Worm (Caenorhabditis elegans) whole organism, young adult: ENCODE measurements around the gene nrf-5.
A peak's percentile ranks its signal among the peaks of the same experiment; 100 is the strongest.

ENCODE experiments used
- B0261.1 ChIP-seq: sonication (generic microtip); optimal IDR thresholded peaks from 2 replicates; lab custom pipeline; 2016; ENCODE audit warnings: mild to moderate bottlenecking, missing genetic modification characterization, moderate library complexity, missing compliant biosample characterization
- C17E4.6 ChIP-seq: fragments of 200-800 bp; sonication (Bioruptor generic); IDR thresholded peaks from 2 replicates; pipeline ENCODE4 v1.3.6; 2022; ENCODE audit warnings: missing genetic modification reagents, missing genetic modification characterization, missing compliant biosample characterization
- F22D6.2 ChIP-seq: sonication (generic microtip); optimal IDR thresholded peaks from 2 replicates; lab custom pipeline; 2016; ENCODE audit warnings: mild to moderate bottlenecking, missing genetic modification characterization, missing compliant biosample characterization
- F23B12.7 ChIP-seq: sonication (generic microtip); optimal IDR thresholded peaks from 2 replicates; lab custom pipeline; 2017; ENCODE audit warnings: missing genetic modification characterization, mild to moderate bottlenecking, missing compliant biosample characterization, antibody characterized with exemption, moderate library complexity; ENCODE audit not compliant: insufficient read depth
- K11D2.4 ChIP-seq: fragments of 200-800 bp; sonication (Bioruptor generic); IDR thresholded peaks from 2 replicates; pipeline ENCODE4 v1.3.6; 2022; ENCODE audit warnings: missing genetic modification reagents, missing genetic modification characterization, missing compliant biosample characterization
- K12H6.12 ChIP-seq: fragments of 200-800 bp; sonication (Bioruptor generic); optimal IDR thresholded peaks from 2 replicates; lab custom pipeline; 2018; ENCODE audit warnings: mild to moderate bottlenecking, missing genetic modification characterization, missing compliant biosample characterization
- T26A5.8 ChIP-seq: sonication (generic microtip); optimal IDR thresholded peaks from 2 replicates; lab custom pipeline; 2016; ENCODE audit warnings: missing genetic modification characterization, missing compliant biosample characterization
- ZK185.1 ChIP-seq: sonication (generic microtip); optimal IDR thresholded peaks from 2 replicates; lab custom pipeline; 2016; ENCODE audit warnings: mild to moderate bottlenecking, missing genetic modification characterization, missing compliant biosample characterization; ENCODE audit not compliant: poor library complexity, severe bottlenecking
- akir-1 ChIP-seq: fragments of 200-800 bp; sonication (Bioruptor generic); optimal IDR thresholded peaks from 2 replicates; lab custom pipeline; 2018; ENCODE audit warnings: mild to moderate bottlenecking, missing genetic modification characterization, moderate library complexity, missing compliant biosample characterization
- attf-3 ChIP-seq: fragments of 200-800 bp; sonication (Bioruptor generic); conservative IDR thresholded peaks from 2 replicates; pipeline ENCODE4 v1.3.6; 2022; ENCODE audit warnings: missing genetic modification reagents, missing genetic modification characterization, missing compliant biosample characterization
- attf-5 ChIP-seq: fragments of 200-800 bp; sonication (Bioruptor generic); optimal IDR thresholded peaks from 2 replicates; lab custom pipeline; 2018; ENCODE audit warnings: mild to moderate bottlenecking, missing genetic modification characterization, missing compliant biosample characterization
- bed-1 ChIP-seq: fragments of 200-800 bp; sonication (Bioruptor generic); IDR thresholded peaks from 2 replicates; pipeline ENCODE4 v1.3.6; 2022; ENCODE audit warnings: missing genetic modification reagents, missing genetic modification characterization, missing compliant biosample characterization
- bed-2 ChIP-seq: fragments of 200-800 bp; sonication (Bioruptor generic); IDR thresholded peaks from 2 replicates; pipeline ENCODE4 v1.3.6; 2022; ENCODE audit warnings: missing genetic modification reagents, missing genetic modification characterization, missing compliant biosample characterization
- ceh-58 ChIP-seq: fragments of 200-800 bp; sonication (Bioruptor generic); IDR thresholded peaks from 2 replicates; pipeline ENCODE4 v1.3.6; 2022; ENCODE audit warnings: missing genetic modification characterization, missing compliant biosample characterization
- die-1 ChIP-seq: sonication (generic microtip); optimal IDR thresholded peaks from 2 replicates; lab custom pipeline; 2016; ENCODE audit warnings: missing genotype, mild to moderate bottlenecking, missing genetic modification characterization, missing compliant biosample characterization
- dpl-1 ChIP-seq: fragments of 150-350 bp; optimal IDR thresholded peaks from 2 replicates; lab custom pipeline; 2014; ENCODE audit warnings: missing biosample characterization, missing genetic modification reagents, missing genetic modification characterization
- efl-1 ChIP-seq: fragments of 150-350 bp; optimal IDR thresholded peaks from 2 replicates; lab custom pipeline; 2014; ENCODE audit warnings: missing biosample characterization, missing genetic modification reagents, missing genetic modification characterization
- egl-18 ChIP-seq: fragments of 200-800 bp; sonication (Bioruptor generic); IDR thresholded peaks from 2 replicates; pipeline ENCODE4 v1.3.6; 2022; ENCODE audit warnings: missing genetic modification reagents, missing genetic modification characterization, missing compliant biosample characterization
- hsf-1 ChIP-seq: fragments of 200-800 bp; sonication (Bioruptor generic); IDR thresholded peaks from 2 replicates; pipeline ENCODE4 v1.3.6; 2022; ENCODE audit warnings: missing genetic modification reagents, missing genetic modification characterization, missing compliant biosample characterization
- let-607 ChIP-seq, 2 experiments: fragments of 200-800 bp in 1 of 2; sonication (Bioruptor generic) in 1 of 2; sonication (generic microtip) in 1 of 2; optimal IDR thresholded peaks; 2 replicates each; lab custom pipeline; 2016 to 2018; ENCODE audit warnings: mild to moderate bottlenecking in 2 of 2, missing compliant biosample characterization in 2 of 2, missing genetic modification characterization in 2 of 2, moderate library complexity in 2 of 2, missing genotype in 1 of 2
- lin-35 ChIP-seq, 3 experiments: fragments of 150-350 bp in 2 of 3; sonication (generic microtip) in 1 of 3; optimal IDR thresholded peaks; 2 replicates each; lab custom pipeline; 2014 to 2018; ENCODE audit warnings: missing biosample characterization in 3 of 3, missing genetic modification characterization in 3 of 3, missing genetic modification reagents in 3 of 3
- lsl-1 ChIP-seq: fragments of 200-800 bp; sonication (Bioruptor generic); optimal IDR thresholded peaks from 2 replicates; lab custom pipeline; 2018; ENCODE audit warnings: mild to moderate bottlenecking, missing genetic modification characterization, moderate library complexity, missing compliant biosample characterization
- madf-6 ChIP-seq: fragments of 200-800 bp; sonication (Bioruptor generic); IDR thresholded peaks from 2 replicates; pipeline ENCODE4 v1.3.6; 2022; ENCODE audit warnings: missing genetic modification reagents, missing genetic modification characterization, missing compliant biosample characterization
- madf-8 ChIP-seq: fragments of 200-800 bp; sonication (Bioruptor generic); conservative IDR thresholded peaks from 2 replicates; pipeline ENCODE4 v1.3.6; 2022; ENCODE audit warnings: missing genetic modification reagents, missing genetic modification characterization, missing compliant biosample characterization
- mcd-1 ChIP-seq: fragments of 200-800 bp; sonication (Bioruptor generic); IDR thresholded peaks from 2 replicates; pipeline ENCODE4 v1.3.6; 2022; ENCODE audit warnings: missing genetic modification reagents, missing genetic modification characterization, missing compliant biosample characterization
- nhr-80 ChIP-seq: sonication (generic microtip); optimal IDR thresholded peaks from 2 replicates; lab custom pipeline; 2016; ENCODE audit warnings: missing genetic modification characterization, missing compliant biosample characterization
- rcor-1 ChIP-seq: fragments of 200-800 bp; sonication (Bioruptor generic); IDR thresholded peaks from 2 replicates; pipeline ENCODE4 v1.3.6; 2022; ENCODE audit warnings: missing genetic modification reagents, missing genetic modification characterization, missing compliant biosample characterization
- sea-2 ChIP-seq: fragments of 200-800 bp; sonication (Bioruptor generic); IDR thresholded peaks from 2 replicates; pipeline ENCODE4 v1.3.6; 2022; ENCODE audit warnings: missing genetic modification characterization, missing compliant biosample characterization
- snpc-1.1 ChIP-seq: sonication (generic microtip); optimal IDR thresholded peaks from 2 replicates; lab custom pipeline; 2017; ENCODE audit warnings: missing genetic modification characterization, mild to moderate bottlenecking, missing compliant biosample characterization, antibody characterized with exemption, moderate library complexity, missing genotype, missing genetic modification reagents; ENCODE audit not compliant: insufficient read depth
- snpc-1.3 ChIP-seq: sonication (generic microtip); optimal IDR thresholded peaks from 2 replicates; lab custom pipeline; 2017; ENCODE audit warnings: missing genetic modification characterization, mild to moderate bottlenecking, missing compliant biosample characterization, antibody characterized with exemption, moderate library complexity, missing genotype, missing genetic modification reagents; ENCODE audit not compliant: insufficient read depth
- snpc-3.4 ChIP-seq: sonication (generic microtip); optimal IDR thresholded peaks from 2 replicates; lab custom pipeline; 2017; ENCODE audit warnings: missing genetic modification characterization, mild to moderate bottlenecking, missing compliant biosample characterization, antibody characterized with exemption, moderate library complexity, missing genotype, missing genetic modification reagents
- snpc-4 ChIP-seq, 5 experiments: fragments of 150-350 bp in 1 of 5; sonication (generic microtip) in 4 of 5; optimal IDR thresholded peaks; 2 replicates each; lab custom pipeline; 2014 to 2018; ENCODE audit warnings: missing genetic modification characterization in 5 of 5, missing biosample characterization in 3 of 5, antibody characterized with exemption in 2 of 5, mild to moderate bottlenecking in 2 of 5, missing compliant biosample characterization in 2 of 5, missing genotype in 2 of 5, moderate library complexity in 2 of 5, missing genetic modification reagents in 1 of 5
- sptf-2 ChIP-seq: fragments of 200-800 bp; sonication (Bioruptor generic); optimal IDR thresholded peaks from 2 replicates; lab custom pipeline; 2018; ENCODE audit warnings: mild to moderate bottlenecking, missing genetic modification characterization, missing compliant biosample characterization
- tbx-9 ChIP-seq: sonication (generic microtip); optimal IDR thresholded peaks from 2 replicates; lab custom pipeline; 2016; ENCODE audit warnings: borderline replicate concordance, missing genetic modification characterization, inconsistent platforms, missing compliant biosample characterization
- unc-130 ChIP-seq: sonication (generic microtip); optimal IDR thresholded peaks from 2 replicates; lab custom pipeline; 2016; ENCODE audit warnings: missing genetic modification reagents, missing genetic modification characterization, missing compliant biosample characterization
- ztf-18 ChIP-seq: sonication (generic microtip); optimal IDR thresholded peaks from 2 replicates; lab custom pipeline; 2016; ENCODE audit warnings: missing genotype, mild to moderate bottlenecking, missing genetic modification characterization, missing compliant biosample characterization
- ztf-26 ChIP-seq: sonication (generic microtip); optimal IDR thresholded peaks from 2 replicates; lab custom pipeline; 2017; ENCODE audit warnings: missing genetic modification characterization, missing compliant biosample characterization
- ztf-28 ChIP-seq: fragments of 200-800 bp; sonication (Bioruptor generic); IDR thresholded peaks from 2 replicates; pipeline ENCODE4 v1.3.6; 2022; ENCODE audit warnings: missing genetic modification reagents, missing genetic modification characterization, missing compliant biosample characterization

nrf-5 gene

ce11 chrV:13812330-13812729 is 15.7 kb upstream of the nrf-5 start (continued):
- TF ChIP-seq akir-1 (GFP tag; lab: Kevin White, UChicago), result no peak

ce11 chrV:13812931-13813330 is 15.1 kb upstream of the nrf-5 start, which contains the start of gene ceh-24:
TSS of gene ceh-24 (plus strand) at chrV:13813231.
- TF ChIP-seq sea-2 (GFP tag; lab: Robert Waterston, UW) (no peak), F22D6.2 (tag; lab: Kevin White, UChicago) (no peak), C17E4.6 (no peak), tbx-9 (tag; lab: Kevin White, UChicago) (no peak)

- TF ChIP-seq B0261.1 (tag; lab: Kevin White, UChicago), result no peak
- no peak for TF ChIP-seq snpc-1.1 (tag; lab: Kevin White, UChicago)
- TF ChIP-seq ceh-58 (GFP tag; lab: Robert Waterston, UW), result no peak
- TF ChIP-seq die-1 (tag; lab: Kevin White, UChicago), result no peak
- TF ChIP-seq ztf-26, result no peak
- TF ChIP-seq bed-1 (GFP tag; lab: Robert Waterston, UW), result no peak
- TF ChIP-seq rcor-1 (GFP tag; lab: Robert Waterston, UW), result no peak
- no peak for TF ChIP-seq unc-130 (GFP tag; lab: Kevin White, UChicago)
- no peak for TF ChIP-seq egl-18 (GFP tag; lab: Robert Waterston, UW)
- no peak for TF ChIP-seq ztf-28
- TF ChIP-seq T26A5.8, result no peak
These were observed 11.2 kb upstream of the nrf-5 start, which contains the start of gene F55B12.2 for ce11 chrV:13816877-13817276. TSS of gene F55B12.2 (minus strand) at chrV:13816977.

ce11 chrV:13818824-13819408 is 9.2 kb upstream of the nrf-5 start, which contains the start of gene sel-10:
TSS of gene sel-10 (plus strand) at chrV:13819361.
- TF ChIP-seq attf-5, result peak; percentile 35
- peak; percentile 31 for TF ChIP-seq K12H6.12 (tag; lab: Kevin White, UChicago)
- TF ChIP-seq snpc-4 (GFP tag; optimal IDR thresholded peaks at IDR 0.05; lab: Kevin White, UChicago), result peak; percentile 65
- TF ChIP-seq snpc-4 (tag; optimal IDR thresholded peaks at IDR 0.05; lab: Kevin White, UChicago), result peak in 2 of 4 experiments; percentile 33 to 65
- peak; percentile 7 for TF ChIP-seq dpl-1
- no peak for TF ChIP-seq let-607 (tag; optimal IDR thresholded peaks at IDR 0.05; lab: Kevin White, UChicago)
- 0 out of 2 replicates have a peak, but pooled peaks have one; percentile 42 for TF ChIP-seq K11D2.4 (GFP tag; lab: Robert Waterston, UW)
- TF ChIP-seq mcd-1, result peak; percentile 77
- peak; percentile 15 for TF ChIP-seq efl-1 (GFP tag; lab: Kevin White, UChicago)
- TF ChIP-seq bed-2 (GFP tag; lab: Robert Waterston, UW), result no peak
- peak; percentile 31; the same call in 1 of the 2 replicates for TF ChIP-seq rcor-1 (GFP tag; lab: Robert Waterston, UW)
- peak; percentile 66 for TF ChIP-seq nhr-80 (tag; lab: Kevin White, UChicago)
- TF ChIP-seq snpc-3.4, result peak; percentile 18
- peak; percentile 43 for TF ChIP-seq lsl-1 (GFP tag; lab: Kevin White, UChicago)
- TF ChIP-seq ZK185.1, result peak; percentile 67
- TF ChIP-seq F23B12.7 (tag; lab: Kevin White, UChicago), result peak; percentile 40
- 0 out of 2 replicates have a peak, but pooled peaks have one; percentile 13 for TF ChIP-seq madf-8 (GFP tag; lab: Robert Waterston, UW)
- no peak for TF ChIP-seq sptf-2
- peak; percentile 71; the same call in 1 of the 2 replicates for TF ChIP-seq madf-6 (GFP tag; lab: Robert Waterston, UW)
- TF ChIP-seq ztf-18 (tag; lab: Kevin White, UChicago), result peak; percentile 95
- TF ChIP-seq hsf-1, result no peak
- TF ChIP-seq lin-35 (GFP tag; optimal IDR thresholded peaks at IDR 0.05; lab: Kevin White, UChicago), result peak in 1 of 3 experiments; percentile 79
- TF ChIP-seq snpc-1.3, result no peak
- TF ChIP-seq attf-3 (GFP tag; lab: Robert Waterston, UW), result 0 out of 2 replicates have a peak, but pooled peaks have one; percentile 20
